Worm (Caenorhabditis elegans): ENCODE measurements around the gene morc-1.

- TF ChIP-seq tra-4 (tag; optimal IDR thresholded peaks at IDR 0.05) (no peak), F13C5.2 (tag; optimal IDR thresholded peaks at IDR 0.05) (no peak), ama-1 (optimal IDR thresholded peaks at IDR 0.05) (no peak), pes-1 (GFP tag; IDR thresholded peaks at IDR 0.05) (no peak)
Measured at ce11 chrIII:5195690-5196089, 11.0 kb downstream of the morc-1 start, which contains the start of gene moc-6.
